Fruit fly (Drosophila melanogaster): ENCODE measurements around the gene bur.

The bur gene

DNA sequence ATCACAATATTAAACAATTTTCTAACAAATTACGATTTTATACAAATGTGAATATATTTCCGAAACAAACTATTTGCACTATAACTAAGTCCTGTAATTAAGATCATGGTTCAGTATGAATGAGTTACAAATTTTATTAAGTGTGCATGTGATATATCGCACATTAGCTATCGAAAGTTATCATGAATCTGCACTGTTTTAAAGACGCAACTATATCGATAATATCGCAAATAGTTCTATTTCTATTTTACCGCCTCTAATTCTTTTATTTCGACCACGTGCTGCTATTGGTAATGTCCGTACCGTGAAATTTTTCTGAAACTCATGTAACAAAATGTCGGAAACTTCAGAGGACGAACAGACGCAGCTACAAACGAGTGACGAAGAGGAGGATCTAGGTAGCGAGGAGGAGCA, 36.5 kb downstream of the bur start, which contains the start of gene pths (continued):
- peak; percentile 91 for TF ChIP-seq BEAF-32 (GFP tag; optimal IDR thresholded peaks at IDR 0.05)
- TF ChIP-seq CG17612 (GFP tag; IDR thresholded peaks at IDR 0.05), result no peak
- no peak for TF ChIP-seq Sin3A (optimal IDR thresholded peaks at IDR 0.05)
- TF ChIP-seq CG4424 (GFP tag; optimal IDR thresholded peaks at IDR 0.05), result peak; percentile 33
- no peak for TF ChIP-seq CG12219 (GFP tag; optimal IDR thresholded peaks at IDR 0.05)
- no peak for TF ChIP-seq jing (GFP tag; optimal IDR thresholded peaks at IDR 0.05)
- no peak for TF ChIP-seq B-H2 (GFP tag; optimal IDR thresholded peaks at IDR 0.05)
- peak; percentile 83 for TF ChIP-seq CG42726 (GFP tag; IDR thresholded peaks at IDR 0.05; ENCODE audit: partially characterized antibody)
- TF ChIP-seq tgo (GFP tag; IDR thresholded peaks at IDR 0.05), result 0 out of 3 replicates have a peak, but pooled peaks have one; percentile 25
- TF ChIP-seq ssp (GFP tag; IDR thresholded peaks at IDR 0.05), result peak; percentile 99
- peak; percentile 95 for TF ChIP-seq CG17802 (tag; optimal IDR thresholded peaks at IDR 0.05)
- TF ChIP-seq esg (GFP tag; conservative IDR thresholded peaks at IDR 0.05), result peak; percentile 14; the same call in 1 of the 2 replicates
- TF ChIP-seq CG4730 (GFP tag; IDR thresholded peaks at IDR 0.05), result no peak
- no peak for TF ChIP-seq Hand (GFP tag; optimal IDR thresholded peaks at IDR 0.05)
- TF ChIP-seq CG10267 (tag; optimal IDR thresholded peaks at IDR 0.05), result peak; percentile 48
- peak; percentile 40 for TF ChIP-seq Mes4 (GFP tag; optimal IDR thresholded peaks at IDR 0.05)
- TF ChIP-seq Deaf1 (tag; optimal IDR thresholded peaks at IDR 0.05), result no peak
- peak; percentile 36 for TF ChIP-seq CG33213 (GFP tag; optimal IDR thresholded peaks at IDR 0.05)
- peak; percentile 64 for TF ChIP-seq CG30403 (GFP tag; optimal IDR thresholded peaks at IDR 0.05)
- peak; percentile 65 for TF ChIP-seq CHES-1-like (GFP tag; optimal IDR thresholded peaks at IDR 0.05)
- no peak for TF ChIP-seq hkb (optimal IDR thresholded peaks at IDR 0.05)
- no peak for TF ChIP-seq hkb (GFP tag; IDR thresholded peaks at IDR 0.05)
- TF ChIP-seq CG12769 (tag; optimal IDR thresholded peaks at IDR 0.05), result peak; percentile 70
- TF ChIP-seq Gsc (GFP tag; IDR thresholded peaks at IDR 0.05), result no peak
- TF ChIP-seq TFAM (GFP tag; optimal IDR thresholded peaks at IDR 0.05), result no peak
- TF ChIP-seq cad (GFP tag; optimal IDR thresholded peaks at IDR 0.05), result no peak
- TF ChIP-seq CG6175 (GFP tag; IDR thresholded peaks at IDR 0.05), result no peak
- TF ChIP-seq CG4854 (GFP tag; optimal IDR thresholded peaks at IDR 0.05), result no peak
- TF ChIP-seq Hey (tag; optimal IDR thresholded peaks at IDR 0.05), result no peak
- peak; percentile 15 to 65 for TF ChIP-seq dpn (GFP tag; optimal IDR thresholded peaks at IDR 0.05)
- TF ChIP-seq pho (GFP tag; optimal IDR thresholded peaks at IDR 0.05), result peak; percentile 68
- no peak for TF ChIP-seq cato (GFP tag; optimal IDR thresholded peaks at IDR 0.05; ENCODE audit: borderline replicate concordance)
- peak; percentile 76 for TF ChIP-seq nmo (GFP tag; optimal IDR thresholded peaks at IDR 0.05)
- TF ChIP-seq CG4404 (GFP tag; IDR thresholded peaks at IDR 0.05), result no peak; the same call in 1 of the 2 replicates
- no peak for TF ChIP-seq CG3838 (GFP tag; optimal IDR thresholded peaks at IDR 0.05)
- TF ChIP-seq pb (GFP tag; optimal IDR thresholded peaks at IDR 0.05), result no peak
- no peak for TF ChIP-seq gsb (GFP tag; IDR thresholded peaks at IDR 0.05)
- TF ChIP-seq crc (GFP tag; optimal IDR thresholded peaks at IDR 0.05), result no peak
- no peak for TF ChIP-seq CG10209 (GFP tag; optimal IDR thresholded peaks at IDR 0.05)
- no peak for TF ChIP-seq sim (GFP tag; IDR thresholded peaks at IDR 0.05)
- no peak for TF ChIP-seq ac (GFP tag; optimal IDR thresholded peaks at IDR 0.05)
- peak; percentile 23 for TF ChIP-seq Dp (GFP tag; optimal IDR thresholded peaks at IDR 0.05)
- no peak for TF ChIP-seq Nf-YB (GFP tag; optimal IDR thresholded peaks at IDR 0.05)
- TF ChIP-seq zf30C (GFP tag; optimal IDR thresholded peaks at IDR 0.05), result no peak
- TF ChIP-seq H15 (GFP tag; IDR thresholded peaks at IDR 0.05), result no peak; the same call in 2 of the 3 replicates
- TF ChIP-seq CG13894 (tag; optimal IDR thresholded peaks at IDR 0.05), result peak; percentile 52
- TF ChIP-seq HmgD (GFP tag; optimal IDR thresholded peaks at IDR 0.05), result peak; percentile 37
- TF ChIP-seq sob (GFP tag; IDR thresholded peaks at IDR 0.05), result peak; percentile 79
- peak; percentile 56 for TF ChIP-seq pnt (GFP tag; optimal IDR thresholded peaks at IDR 0.05)
- no peak for TF ChIP-seq CG10959 (GFP tag; IDR thresholded peaks at IDR 0.05)
- TF ChIP-seq sens (GFP tag), result peak; percentile 87
- peak; percentile 2 for TF ChIP-seq az2 (GFP tag; optimal IDR thresholded peaks at IDR 0.05)
- no peak; the same call in 1 of the 2 replicates for TF ChIP-seq lmd (GFP tag; IDR thresholded peaks at IDR 0.05)

Measured in whole organism, embryonic.